Fruit fly (Drosophila melanogaster) whole organism, embryonic: Measurements from ENCODE around the gene CG12438.
A peak's percentile ranks its signal among the peaks of the same experiment; 100 is the strongest.

Source experiments
- C15 ChIP-seq: fragments of 200-800 bp; sonication (Bioruptor generic); IDR thresholded peaks from 3 replicates; pipeline ENCODE4 v1.3.6; 2022; ENCODE audit warnings: missing biosample characterization, missing genetic modification characterization
- CG1233 ChIP-seq: fragments of 200-800 bp; sonication (Bioruptor generic); optimal IDR thresholded peaks from 4 replicates; lab custom pipeline; 2018; ENCODE audit warnings: missing biosample characterization, mild to moderate bottlenecking, missing genetic modification characterization
- CG12391 ChIP-seq: fragments of 200-800 bp; sonication (Bioruptor generic); optimal IDR thresholded peaks from 3 replicates; lab custom pipeline; 2018; ENCODE audit warnings: missing biosample characterization, mild to moderate bottlenecking, missing genetic modification characterization, moderate library complexity
- CG12744 ChIP-seq: fragments of 200-800 bp; sonication (Bioruptor generic); optimal IDR thresholded peaks from 2 replicates; lab custom pipeline; 2016; ENCODE audit warnings: missing biosample characterization, missing genetic modification characterization
- CG15073 ChIP-seq: fragments of 200-800 bp; sonication (Bioruptor generic); optimal IDR thresholded peaks from 2 replicates; lab custom pipeline; 2016; ENCODE audit warnings: missing biosample characterization, missing genetic modification characterization
- CG15601 ChIP-seq: fragments of 200-800 bp; sonication (Bioruptor generic); optimal IDR thresholded peaks from 3 replicates; lab custom pipeline; 2019; ENCODE audit warnings: missing biosample characterization, mild to moderate bottlenecking, missing genetic modification characterization, moderate library complexity
- CG1603 ChIP-seq: fragments of 200-800 bp; sonication (Bioruptor generic); optimal IDR thresholded peaks from 2 replicates; lab custom pipeline; 2019; ENCODE audit warnings: missing biosample characterization, mild to moderate bottlenecking, missing genetic modification characterization, moderate library complexity
- CG16779 ChIP-seq: fragments of 200-800 bp; sonication (Bioruptor generic); IDR thresholded peaks from 2 replicates; pipeline ENCODE4 v1.3.6; 2022; ENCODE audit warnings: missing biosample characterization, missing genetic modification characterization
- CG17385 ChIP-seq: fragments of 200-800 bp; sonication (Bioruptor generic); optimal IDR thresholded peaks from 3 replicates; lab custom pipeline; 2018; ENCODE audit warnings: missing biosample characterization, mild to moderate bottlenecking, missing genetic modification characterization
- CG2712 ChIP-seq: fragments of 200-800 bp; optimal IDR thresholded peaks from 3 replicates; lab custom pipeline; 2019; ENCODE audit warnings: missing biosample characterization, mild to moderate bottlenecking, missing genetic modification characterization, moderate library complexity
- CG2875 ChIP-seq: fragments of 200-800 bp; sonication (Bioruptor generic); optimal IDR thresholded peaks from 2 replicates; lab custom pipeline; 2017; ENCODE audit warnings: missing biosample characterization, mild to moderate bottlenecking, missing genetic modification characterization, missing genetic modification reagents
- CG31441 ChIP-seq: fragments of 200-800 bp; sonication (Bioruptor generic); IDR thresholded peaks from 2 replicates; pipeline ENCODE4 v1.3.6; 2022; ENCODE audit warnings: missing biosample characterization, missing genetic modification characterization
- CG3163 ChIP-seq: fragments of 200-800 bp; sonication (Bioruptor generic); optimal IDR thresholded peaks from 3 replicates; lab custom pipeline; 2016; ENCODE audit warnings: missing biosample characterization, missing genetic modification characterization
- CG32772 ChIP-seq: fragments of 200-800 bp; sonication (Bioruptor generic); IDR thresholded peaks from 2 replicates; pipeline ENCODE4 v1.3.6; 2022; ENCODE audit warnings: missing biosample characterization, missing genetic modification characterization
- CG4282 ChIP-seq: fragments of 200-800 bp; sonication (Bioruptor generic); optimal IDR thresholded peaks from 2 replicates; lab custom pipeline; 2016; ENCODE audit warnings: missing biosample characterization, missing genetic modification characterization
- CG4328 ChIP-seq: fragments of 200-800 bp; sonication (Bioruptor generic); optimal IDR thresholded peaks from 3 replicates; lab custom pipeline; 2017; ENCODE audit warnings: missing biosample characterization, missing genetic modification reagents, missing genetic modification characterization
- CG4707 ChIP-seq: fragments of 200-800 bp; sonication (Bioruptor generic); optimal IDR thresholded peaks from 2 replicates; lab custom pipeline; 2018; ENCODE audit warnings: missing biosample characterization, mild to moderate bottlenecking, missing genetic modification characterization, moderate library complexity
- CG6175 ChIP-seq: fragments of 200-800 bp; sonication (Bioruptor generic); IDR thresholded peaks from 3 replicates; pipeline ENCODE4 v1.3.6; 2022; ENCODE audit warnings: missing biosample characterization, missing genetic modification characterization
- CG7839 ChIP-seq: fragments of 200-800 bp; sonication (Bioruptor generic); optimal IDR thresholded peaks from 3 replicates; lab custom pipeline; 2018; ENCODE audit warnings: missing biosample characterization, mild to moderate bottlenecking, missing genetic modification characterization, moderate library complexity
- CG8765 ChIP-seq: fragments of 200-800 bp; sonication (Bioruptor generic); IDR thresholded peaks from 2 replicates; pipeline ENCODE4 v1.3.6; 2022; ENCODE audit warnings: missing biosample characterization, missing genetic modification characterization
- CG9437 ChIP-seq: fragments of 200-800 bp; sonication (Bioruptor generic); optimal IDR thresholded peaks from 2 replicates; lab custom pipeline; 2018; ENCODE audit warnings: missing biosample characterization, mild to moderate bottlenecking, missing genetic modification characterization
- Drgx ChIP-seq: fragments of 200-800 bp; sonication (Bioruptor generic); IDR thresholded peaks from 2 replicates; pipeline ENCODE4 v1.3.6; 2022; ENCODE audit warnings: missing biosample characterization, missing genetic modification characterization
- Ets65A ChIP-seq: fragments of 200-800 bp; sonication (Bioruptor generic); peaks from one replicate; lab custom pipeline; 2016; ENCODE audit warnings: missing biosample characterization, missing genetic modification characterization
- Hmr ChIP-seq: fragments of 200-800 bp; sonication (Bioruptor generic); optimal IDR thresholded peaks from 3 replicates; lab custom pipeline; 2017; ENCODE audit warnings: mild to moderate bottlenecking, missing biosample characterization, missing genetic modification reagents, missing genetic modification characterization
- Hr39 ChIP-seq: fragments of >200 bp; optimal IDR thresholded peaks from 2 replicates; lab custom pipeline; 2017
- Meics ChIP-seq: fragments of 200-800 bp; sonication (Bioruptor generic); optimal IDR thresholded peaks from 2 replicates; lab custom pipeline; 2017; ENCODE audit warnings: missing biosample characterization, mild to moderate bottlenecking, missing genetic modification characterization
- Nf-YA ChIP-seq: fragments of 200-800 bp; sonication (Bioruptor generic); IDR thresholded peaks from 2 replicates; pipeline ENCODE4 v1.3.6; 2022; ENCODE audit warnings: missing biosample characterization, missing genetic modification characterization
- Oaz ChIP-seq: fragments of 200-800 bp; sonication (Bioruptor generic); IDR thresholded peaks from 2 replicates; pipeline ENCODE4 v1.3.6; 2022; ENCODE audit warnings: missing biosample characterization, missing genetic modification characterization
- Oli ChIP-seq: fragments of 200-800 bp; sonication (Bioruptor generic); optimal IDR thresholded peaks from 2 replicates; lab custom pipeline; 2018; ENCODE audit warnings: missing biosample characterization, mild to moderate bottlenecking, missing genetic modification characterization, moderate library complexity
- Poxn ChIP-seq: fragments of 200-800 bp; sonication (Bioruptor generic); IDR thresholded peaks from 2 replicates; pipeline ENCODE4 v1.3.6; 2022; ENCODE audit warnings: missing biosample characterization, missing genetic modification characterization
- Rfx ChIP-seq: fragments of 200-800 bp; sonication (Bioruptor generic); IDR thresholded peaks from 2 replicates; pipeline ENCODE4 v1.3.6; 2022; ENCODE audit warnings: missing biosample characterization, missing genetic modification characterization
- Sin3A ChIP-seq: fragments of >200 bp; optimal IDR thresholded peaks from 2 replicates; lab custom pipeline; 2018
- Six4 ChIP-seq: fragments of 200-800 bp; sonication (Bioruptor generic); optimal IDR thresholded peaks from 2 replicates; lab custom pipeline; 2016; ENCODE audit warnings: missing biosample characterization, missing genetic modification characterization
- Ssrp ChIP-seq: fragments of 200-800 bp; sonication (Bioruptor generic); optimal IDR thresholded peaks from 2 replicates; lab custom pipeline; 2018; ENCODE audit warnings: missing biosample characterization, mild to moderate bottlenecking, missing genetic modification characterization, moderate library complexity
- Xbp1 ChIP-seq: fragments of 200-800 bp; sonication (Bioruptor generic); optimal IDR thresholded peaks from 3 replicates; lab custom pipeline; 2016; ENCODE audit warnings: missing biosample characterization, mild to moderate bottlenecking, missing genetic modification characterization
- bigmax ChIP-seq: fragments of 200-800 bp; sonication (Bioruptor generic); optimal IDR thresholded peaks from 2 replicates; lab custom pipeline; 2018; ENCODE audit warnings: missing biosample characterization, mild to moderate bottlenecking, missing genetic modification characterization
- cad ChIP-seq: fragments of >200 bp; optimal IDR thresholded peaks from 2 replicates; lab custom pipeline; 2017; ENCODE audit warnings: missing biosample characterization, missing genetic modification characterization
- cas ChIP-seq: fragments of 200-800 bp; sonication (Bioruptor generic); IDR thresholded peaks from 2 replicates; pipeline ENCODE4 v1.3.6; 2022; ENCODE audit warnings: missing biosample characterization, missing genetic modification characterization
- chn ChIP-seq: fragments of 200-800 bp; sonication (Bioruptor generic); optimal IDR thresholded peaks from 2 replicates; lab custom pipeline; 2016; ENCODE audit warnings: missing biosample characterization, missing genetic modification characterization
- disco-r ChIP-seq: fragments of 200-800 bp; sonication (Bioruptor generic); optimal IDR thresholded peaks from 2 replicates; lab custom pipeline; 2016; ENCODE audit warnings: missing biosample characterization, missing genetic modification characterization
- en ChIP-seq: fragments of 200-800 bp; sonication (Bioruptor generic); optimal IDR thresholded peaks from 2 replicates; lab custom pipeline; 2016; ENCODE audit warnings: missing biosample characterization, missing genetic modification characterization
- exex ChIP-seq: fragments of 200-800 bp; sonication (Bioruptor generic); optimal IDR thresholded peaks from 4 replicates; lab custom pipeline; 2018; ENCODE audit warnings: missing biosample characterization, mild to moderate bottlenecking, missing genetic modification characterization, moderate library complexity
- hb ChIP-seq: fragments of 200-800 bp; sonication (Bioruptor generic); IDR thresholded peaks from 3 replicates; pipeline ENCODE4 v1.3.6; 2022; ENCODE audit warnings: missing biosample characterization, missing genetic modification characterization; ENCODE audit not compliant: partially characterized antibody
- her ChIP-seq: fragments of 200-800 bp; sonication (Bioruptor generic); optimal IDR thresholded peaks from 2 replicates; lab custom pipeline; 2016; ENCODE audit warnings: missing biosample characterization, missing genetic modification characterization
- hkb ChIP-seq, 2 experiments: fragments of 200-800 bp in 1 of 2; fragments of >200 bp in 1 of 2; sonication (Bioruptor generic) in 1 of 2; IDR thresholded peaks in 1 of 2; optimal IDR thresholded peaks in 1 of 2; 2 replicates each; pipeline versions ENCODE4 v1.3.6 to Lab custom; 2017 to 2022; ENCODE audit warnings: missing biosample characterization in 1 of 2, missing genetic modification characterization in 1 of 2
- jigr1 ChIP-seq: fragments of 200-800 bp; sonication (Bioruptor generic); IDR thresholded peaks from 3 replicates; pipeline ENCODE4 v1.3.6; 2022; ENCODE audit warnings: missing biosample characterization, missing genetic modification characterization
- ken ChIP-seq: fragments of 200-800 bp; sonication (Bioruptor generic); IDR thresholded peaks from 3 replicates; pipeline ENCODE4 v1.3.6; 2022; ENCODE audit warnings: missing biosample characterization, missing genetic modification characterization
- org-1 ChIP-seq: fragments of 200-800 bp; sonication (Bioruptor generic); optimal IDR thresholded peaks from 2 replicates; lab custom pipeline; 2017; ENCODE audit warnings: missing biosample characterization, missing genetic modification characterization
- pb ChIP-seq: fragments of 200-800 bp; sonication (Bioruptor generic); optimal IDR thresholded peaks from 3 replicates; lab custom pipeline; 2016; ENCODE audit warnings: missing biosample characterization, missing genetic modification characterization
- ro ChIP-seq: fragments of 200-800 bp; sonication (Bioruptor generic); IDR thresholded peaks from 2 replicates; pipeline ENCODE4 v1.3.6; 2022; ENCODE audit warnings: missing biosample characterization, missing genetic modification characterization
- run ChIP-seq: fragments of 200-800 bp; sonication (Bioruptor generic); optimal IDR thresholded peaks from 3 replicates; lab custom pipeline; 2018; ENCODE audit warnings: missing biosample characterization, mild to moderate bottlenecking, missing genetic modification characterization
- sob ChIP-seq: fragments of 200-800 bp; sonication (Bioruptor generic); IDR thresholded peaks from 2 replicates; pipeline ENCODE4 v1.3.6; 2022; ENCODE audit warnings: missing biosample characterization, missing genetic modification characterization

The CG12438 gene

DNA sequence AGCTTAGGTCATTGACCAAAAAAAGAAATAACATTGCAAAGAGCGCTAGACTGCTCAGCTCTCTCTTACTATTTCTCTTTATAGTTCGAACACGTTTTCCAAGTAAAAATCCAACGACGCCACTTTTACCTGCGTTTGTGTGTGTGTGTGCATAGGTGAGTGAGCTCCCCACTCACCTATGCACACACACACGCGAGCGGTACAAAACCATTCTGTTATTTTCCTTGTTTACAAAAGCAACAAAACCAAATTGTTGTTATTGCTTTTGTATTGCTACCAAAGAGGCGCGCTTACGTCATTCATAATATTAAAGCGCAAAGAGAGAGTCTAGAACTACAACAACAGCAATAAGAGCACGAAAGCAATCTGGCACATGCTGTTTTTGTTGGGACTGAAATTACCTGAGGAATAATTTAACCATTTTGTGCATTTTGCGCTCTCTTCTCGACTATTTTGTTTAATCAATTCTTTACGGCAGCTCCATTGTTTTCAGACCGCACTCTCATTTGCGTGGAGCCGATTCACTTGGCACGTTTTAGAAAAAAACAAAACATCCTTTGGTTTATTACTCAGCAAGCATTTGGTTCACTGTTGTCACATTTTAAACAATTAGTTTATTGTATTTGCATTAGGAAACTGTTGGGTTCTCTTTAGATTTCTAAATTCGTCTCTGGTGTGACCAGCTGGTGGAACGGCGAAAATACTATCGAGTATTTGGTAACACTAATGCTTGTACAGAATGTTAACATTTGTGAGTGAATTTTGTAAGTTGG lies 11.9 kb upstream of the CG12438 start, which contains the start of gene raw (continued):
- TF ChIP-seq org-1 (no peak), CG4707 (GFP tag; lab: Kevin White, UChicago) (no peak), CG32772 (GFP tag; lab: Robert Waterston, UW) (no peak), CG16779 (GFP tag; lab: Robert Waterston, UW) (no peak), CG2875 (no peak), CG1233 (GFP tag; lab: Kevin White, UChicago) (peak; percentile 21), run (tag; lab: Kevin White, UChicago) (no peak), CG4328 (GFP tag; lab: Kevin White, UChicago) (no peak), ken (GFP tag; lab: Robert Waterston, UW) (no peak), exex (tag; lab: Kevin White, UChicago) (peak; percentile 85), CG7839 (tag; lab: Kevin White, UChicago) (no peak), CG1603 (tag; lab: Kevin White, UChicago) (no peak), Oaz (GFP tag; lab: Robert Waterston, UW) (no peak), CG8765 (GFP tag; lab: Robert Waterston, UW) (no peak), C15 (GFP tag; lab: Robert Waterston, UW) (no peak), cas (GFP tag; lab: Robert Waterston, UW) (no peak), Hr39 (lab: Kevin White, UChicago) (no peak), CG12744 (no peak), Rfx (GFP tag; lab: Robert Waterston, UW) (no peak), disco-r (no peak), ro (GFP tag; lab: Robert Waterston, UW) (no peak), CG17385 (peak; percentile 52), bigmax (GFP tag; lab: Kevin White, UChicago) (no peak), Xbp1 (GFP tag; lab: Kevin White, UChicago) (no peak), cad (GFP tag; lab: Kevin White, UChicago) (no peak), CG3163 (GFP tag; lab: Kevin White, UChicago) (peak; percentile 99), her (GFP tag; lab: Kevin White, UChicago) (peak; percentile 19), CG9437 (GFP tag; lab: Kevin White, UChicago) (peak; percentile 19), Ssrp (tag; lab: Kevin White, UChicago) (no peak), hb (GFP tag; lab: Robert Waterston, UW) (no peak), Oli (tag; lab: Kevin White, UChicago) (no peak), Hmr (GFP tag; lab: Kevin White, UChicago) (peak; percentile 29), Nf-YA (GFP tag; lab: Robert Waterston, UW) (no peak), hkb (optimal IDR thresholded peaks at IDR 0.05; lab: Kevin White, UChicago) (no peak), hkb (GFP tag; IDR thresholded peaks at IDR 0.05; lab: Robert Waterston, UW) (peak; percentile 40; the same call in 1 of the 2 replicates), Meics (GFP tag; lab: Kevin White, UChicago) (no peak), Ets65A (no peak), Sin3A (lab: Kevin White, UChicago) (no peak), en (GFP tag; lab: Kevin White, UChicago) (no peak), Poxn (no peak), CG15601 (tag; lab: Kevin White, UChicago) (no peak), CG31441 (GFP tag; lab: Robert Waterston, UW) (no peak), chn (GFP tag; lab: Kevin White, UChicago) (no peak), CG6175 (GFP tag; lab: Robert Waterston, UW) (no peak), Six4 (no peak), Drgx (GFP tag; lab: Robert Waterston, UW) (no peak), CG15073 (GFP tag; lab: Kevin White, UChicago) (no peak), CG4282 (GFP tag; lab: Kevin White, UChicago) (no peak), sob (peak; percentile 46; the same call in 1 of the 2 replicates), CG2712 (no peak), jigr1 (GFP tag; lab: Robert Waterston, UW) (no peak), pb (no peak), CG12391 (tag; lab: Kevin White, UChicago) (no peak)
